Worm (Caenorhabditis elegans): Measurements from ENCODE around the gene hch-1.

DNA sequence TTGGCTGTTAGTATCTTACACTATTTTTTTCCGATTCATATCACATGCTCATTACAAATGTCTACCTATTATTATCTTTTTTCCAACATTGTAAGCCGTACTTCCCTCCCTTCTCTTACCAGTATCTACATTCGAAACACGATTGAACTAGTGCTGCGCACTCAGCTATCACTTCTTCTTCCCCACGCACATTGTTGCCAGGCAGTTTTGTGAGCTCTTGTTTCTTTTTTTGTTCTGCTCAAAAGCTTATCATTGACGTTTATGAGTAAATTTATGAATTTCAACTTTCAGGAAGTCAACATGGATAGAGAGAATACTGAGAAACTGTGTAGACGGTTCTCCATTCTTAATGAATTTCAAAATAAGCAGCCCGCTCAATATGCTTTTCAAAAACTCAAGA is 21.3 kb upstream of the hch-1 start, which contains the start of gene F33C8.2:
- no peak for TF ChIP-seq med-1 (GFP tag; optimal IDR thresholded peaks at IDR 0.05; ENCODE audit: insufficient read depth)
- no peak for TF ChIP-seq ztf-29 (GFP tag; IDR thresholded peaks at IDR 0.05)
